Fruit fly (Drosophila melanogaster) whole organism: ENCODE results near the gene CG31248.

Source experiments
- CG8478 ChIP-seq: fragments of >200 bp; optimal IDR thresholded peaks from 2 replicates; lab custom pipeline; 2018; ENCODE audit warnings: inconsistent platforms
- Dll ChIP-seq: fragments of >200 bp; optimal IDR thresholded peaks from 2 replicates; lab custom pipeline; 2017
- EcR ChIP-seq, 2 experiments: fragments of >200 bp; optimal IDR thresholded peaks; 2 replicates each; lab custom pipeline; 2017; ENCODE audit warnings: missing biosample characterization in 2 of 2, missing genetic modification characterization in 2 of 2, missing genetic modification reagents in 2 of 2
- pan ChIP-seq: fragments of >200 bp; optimal IDR thresholded peaks from 2 replicates; lab custom pipeline; 2017
- psq ChIP-seq: fragments of >200 bp; optimal IDR thresholded peaks from 2 replicates; lab custom pipeline; 2017
- usp ChIP-seq: fragments of >200 bp; optimal IDR thresholded peaks from 2 replicates; lab custom pipeline; 2017; ENCODE audit warnings: missing biosample characterization, missing genetic modification characterization, mixed read lengths

- TF ChIP-seq Dll (no peak), psq (no peak), CG8478 (lab: Kevin White, UChicago) (no peak), EcR (GFP tag; optimal IDR thresholded peaks at IDR 0.05; lab: Kevin White, UChicago) (no peak), usp (no peak), pan (lab: Kevin White, UChicago) (no peak)
These were observed 6.8 kb downstream of the CG31248 start, which contains the start of gene Fer1 for dm6 chr3R:7135881-7136280.
